Fruit fly (Drosophila melanogaster): Measurements from ENCODE around the gene msi.

The msi gene

DNA sequence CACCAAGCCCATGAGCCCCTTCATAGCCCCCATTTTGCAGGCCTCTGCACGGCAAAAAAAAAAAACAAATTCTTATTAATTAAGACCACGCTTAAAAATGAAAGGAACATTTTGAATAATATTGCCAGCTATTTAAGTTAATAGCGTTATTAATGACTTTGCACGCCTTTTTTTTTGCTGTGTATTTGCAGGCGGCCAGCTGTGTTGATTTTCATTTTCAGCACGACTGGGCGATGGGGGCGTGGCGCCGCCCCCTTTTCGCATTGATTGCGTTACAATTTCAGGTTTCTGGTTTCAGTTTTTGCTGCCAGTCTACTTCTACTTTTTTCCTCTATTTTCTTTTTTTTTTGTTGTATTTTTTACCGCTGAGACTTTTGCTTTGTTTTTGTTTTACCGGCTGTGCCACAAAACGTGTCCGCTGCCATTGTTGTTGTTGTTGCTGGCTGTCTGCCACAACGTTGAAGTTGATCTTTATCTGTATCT, 16.0 kb downstream of the msi start (continued):
- no peak for TF ChIP-seq ATbp (GFP tag; optimal IDR thresholded peaks at IDR 0.05)
- peak; percentile 67 for TF ChIP-seq Ada2b (GFP tag; IDR thresholded peaks at IDR 0.05)
- peak; percentile 46 for TF ChIP-seq CG18599 (GFP tag; optimal IDR thresholded peaks at IDR 0.05)
- no peak for TF ChIP-seq CG14965 (GFP tag; optimal IDR thresholded peaks at IDR 0.05; ENCODE audit: borderline replicate concordance)
- no peak for TF ChIP-seq ranshi (GFP tag; IDR thresholded peaks at IDR 0.05)
- no peak for TF ChIP-seq CG12219 (GFP tag; optimal IDR thresholded peaks at IDR 0.05)
- no peak for TF ChIP-seq Atf3 (GFP tag; optimal IDR thresholded peaks at IDR 0.05)
- TF ChIP-seq row (GFP tag; IDR thresholded peaks at IDR 0.05), result no peak; the same call in 2 of the 3 replicates
- no peak for TF ChIP-seq wdn (GFP tag; IDR thresholded peaks at IDR 0.05)
- no peak; the same call in 1 of the 2 replicates for TF ChIP-seq CG9215 (GFP tag; IDR thresholded peaks at IDR 0.05)
- no peak for TF ChIP-seq scrt (GFP tag; optimal IDR thresholded peaks at IDR 0.05)
- no peak for TF ChIP-seq CG17912 (GFP tag; optimal IDR thresholded peaks at IDR 0.05)
- TF ChIP-seq HLH3B (GFP tag; IDR thresholded peaks at IDR 0.05), result 0 out of 2 replicates have a peak, but pooled peaks have one; percentile 17
- no peak for TF ChIP-seq MESR4 (GFP tag; optimal IDR thresholded peaks at IDR 0.05)
- TF ChIP-seq Tbp (GFP tag; optimal IDR thresholded peaks at IDR 0.05), result no peak
- no peak for TF ChIP-seq Taf1 (GFP tag; IDR thresholded peaks at IDR 0.05)
- TF ChIP-seq cwo (GFP tag; optimal IDR thresholded peaks at IDR 0.05), result peak; percentile 15
- peak; percentile 62 for TF ChIP-seq CG32532 (GFP tag; IDR thresholded peaks at IDR 0.05)
- TF ChIP-seq schlank (tag; optimal IDR thresholded peaks at IDR 0.05), result no peak
- peak; percentile 20 for TF ChIP-seq corto (GFP tag; optimal IDR thresholded peaks at IDR 0.05)
- no peak for TF ChIP-seq Lpt (GFP tag; optimal IDR thresholded peaks at IDR 0.05)
- TF ChIP-seq pros (GFP tag; optimal IDR thresholded peaks at IDR 0.05), result no peak
- TF ChIP-seq CG10959 (GFP tag; IDR thresholded peaks at IDR 0.05), result no peak
- TF ChIP-seq inv (GFP tag; IDR thresholded peaks at IDR 0.05; ENCODE audit: partially characterized antibody), result no peak
- no peak for TF ChIP-seq NfI (GFP tag; optimal IDR thresholded peaks at IDR 0.05)
- peak; percentile 11 for TF ChIP-seq CG1792 (GFP tag; optimal IDR thresholded peaks at IDR 0.05)
- peak; percentile 35 for TF ChIP-seq grn (GFP tag; optimal IDR thresholded peaks at IDR 0.05)
- no peak for TF ChIP-seq CG16813 (GFP tag; IDR thresholded peaks at IDR 0.05; ENCODE audit: partially characterized antibody)
- TF ChIP-seq hb (GFP tag; IDR thresholded peaks at IDR 0.05; ENCODE audit: partially characterized antibody), result 0 out of 3 replicates have a peak, but pooled peaks have one; percentile 50
- TF ChIP-seq hth (optimal IDR thresholded peaks at IDR 0.05), result no peak
- TF ChIP-seq CG31365 (tag; optimal IDR thresholded peaks at IDR 0.05), result no peak
- TF ChIP-seq rib (GFP tag; IDR thresholded peaks at IDR 0.05), result no peak
- TF ChIP-seq en (GFP tag; optimal IDR thresholded peaks at IDR 0.05), result no peak
- no peak for TF ChIP-seq CG2712 (tag; optimal IDR thresholded peaks at IDR 0.05)
- TF ChIP-seq tna (GFP tag; IDR thresholded peaks at IDR 0.05; ENCODE audit: partially characterized antibody), result no peak
- TF ChIP-seq al (GFP tag; IDR thresholded peaks at IDR 0.05), result no peak
- TF ChIP-seq NK7.1 (GFP tag; optimal IDR thresholded peaks at IDR 0.05), result no peak
- TF ChIP-seq Usf (GFP tag; optimal IDR thresholded peaks at IDR 0.05), result no peak
- no peak for TF ChIP-seq jumu (GFP tag; optimal IDR thresholded peaks at IDR 0.05)
- no peak for TF ChIP-seq ems (GFP tag; optimal IDR thresholded peaks at IDR 0.05)
- TF ChIP-seq Adf1 (GFP tag; IDR thresholded peaks at IDR 0.05), result no peak
- TF ChIP-seq bab2 (GFP tag; optimal IDR thresholded peaks at IDR 0.05), result no peak
- peak; percentile 71 for TF ChIP-seq dysf (GFP tag; IDR thresholded peaks at IDR 0.05)
- TF ChIP-seq CG15269 (tag; optimal IDR thresholded peaks at IDR 0.05), result peak; percentile 23
- peak; percentile 22 for TF ChIP-seq CG11723 (GFP tag; optimal IDR thresholded peaks at IDR 0.05)
- TF ChIP-seq CG14860 (GFP tag; IDR thresholded peaks at IDR 0.05; ENCODE audit: partially characterized antibody), result no peak
- no peak for TF ChIP-seq CG1529 (GFP tag; optimal IDR thresholded peaks at IDR 0.05)
- TF ChIP-seq CG8944 (GFP tag; optimal IDR thresholded peaks at IDR 0.05), result peak; percentile 15
- no peak for TF ChIP-seq CG10431 (GFP tag; optimal IDR thresholded peaks at IDR 0.05)
- no peak for TF ChIP-seq onecut (GFP tag; IDR thresholded peaks at IDR 0.05)
- TF ChIP-seq nerfin-1 (tag; optimal IDR thresholded peaks at IDR 0.05), result no peak
